Comparison of ENCODE assay signal across 1 fruit fly cellular context in genomic region chr2L:9567398-9567856, dm6.
A peak's percentile ranks its signal among the peaks of the same experiment; 100 is the strongest.
TF ChIP-seq lines count a peak whose summit lies in the region.

No protein-coding gene starts in this region.

TF ChIP-seq in whole organism, embryonic, 481 proteins besides CTCF, POLR2A, EP300 and RAD21 (continued from another document and continues in another):
- peak; percentile 91 for TF ChIP-seq CG8281 (tag; optimal IDR thresholded peaks at IDR 0.05; lab: Kevin White, UChicago)
- peak; percentile 95 for TF ChIP-seq tin (GFP tag; optimal IDR thresholded peaks at IDR 0.05; lab: Kevin White, UChicago)
- TF ChIP-seq bab2 (GFP tag; optimal IDR thresholded peaks at IDR 0.05; lab: Kevin White, UChicago): peak; percentile 79
- TF ChIP-seq Awh (GFP tag; IDR thresholded peaks at IDR 0.05; lab: Robert Waterston, UW): peak; percentile 98
- peak; percentile 89 for TF ChIP-seq psq (GFP tag; optimal IDR thresholded peaks at IDR 0.05; lab: Kevin White, UChicago)
- TF ChIP-seq insv (GFP tag; optimal IDR thresholded peaks at IDR 0.05; lab: Kevin White, UChicago): peak; percentile 7 to 87
- peak; percentile 17; the same call in 1 of the 2 replicates for TF ChIP-seq unc-4 (GFP tag; IDR thresholded peaks at IDR 0.05; lab: Robert Waterston, UW; ENCODE audit: partially characterized antibody)
- peak; percentile 99 for TF ChIP-seq schlank (tag; optimal IDR thresholded peaks at IDR 0.05; lab: Kevin White, UChicago)
- peak; percentile 94 for TF ChIP-seq CG2116 (GFP tag; optimal IDR thresholded peaks at IDR 0.05; lab: Kevin White, UChicago)
- no peak for TF ChIP-seq vnd (GFP tag; IDR thresholded peaks at IDR 0.05; lab: Robert Waterston, UW; ENCODE audit: partially characterized antibody)
- TF ChIP-seq ssp (GFP tag; IDR thresholded peaks at IDR 0.05; lab: Robert Waterston, UW): peak; percentile 75
- TF ChIP-seq tna (GFP tag; IDR thresholded peaks at IDR 0.05; lab: Robert Waterston, UW; ENCODE audit: partially characterized antibody): no peak
- TF ChIP-seq CG18599 (GFP tag; optimal IDR thresholded peaks at IDR 0.05; lab: Kevin White, UChicago): peak; percentile 98
- peak; percentile 89 for TF ChIP-seq D19A (tag; optimal IDR thresholded peaks at IDR 0.05; lab: Kevin White, UChicago)
- peak; percentile 75; the same call in 1 of the 2 replicates for TF ChIP-seq danr (GFP tag; IDR thresholded peaks at IDR 0.05; lab: Robert Waterston, UW)
- peak in 1 of 2 experiments; percentile 85 for TF ChIP-seq Hr78 (GFP tag; optimal IDR thresholded peaks at IDR 0.05; lab: Kevin White, UChicago)
- TF ChIP-seq CG15269 (tag; optimal IDR thresholded peaks at IDR 0.05; lab: Kevin White, UChicago): peak; percentile 98
- peak; percentile 95 for TF ChIP-seq grau (tag; optimal IDR thresholded peaks at IDR 0.05; lab: Kevin White, UChicago)
- peak; percentile 71 for TF ChIP-seq crol (GFP tag; IDR thresholded peaks at IDR 0.05; lab: Robert Waterston, UW)
- peak; percentile 93 for TF ChIP-seq gsb (GFP tag; IDR thresholded peaks at IDR 0.05; lab: Robert Waterston, UW)
- TF ChIP-seq CG13296 (GFP tag; optimal IDR thresholded peaks at IDR 0.05; lab: Kevin White, UChicago): peak; percentile 100
- TF ChIP-seq Atf6 (GFP tag; IDR thresholded peaks at IDR 0.05; lab: Robert Waterston, UW): peak; percentile 97
- peak; percentile 82; the same call in 1 of the 2 replicates for TF ChIP-seq CkIIα-i1 (GFP tag; IDR thresholded peaks at IDR 0.05; lab: Robert Waterston, UW)
- TF ChIP-seq CG2129 (GFP tag; IDR thresholded peaks at IDR 0.05; lab: Robert Waterston, UW; ENCODE audit: partially characterized antibody): no peak
- no peak for TF ChIP-seq Stat92E (GFP tag; optimal IDR thresholded peaks at IDR 0.05; lab: Kevin White, UChicago)
- TF ChIP-seq CG10274 (GFP tag; optimal IDR thresholded peaks at IDR 0.05; lab: Kevin White, UChicago): peak; percentile 95
- peak; percentile 82 for TF ChIP-seq HLH54F (GFP tag; optimal IDR thresholded peaks at IDR 0.05; lab: Kevin White, UChicago)
- TF ChIP-seq Hmr (GFP tag; optimal IDR thresholded peaks at IDR 0.05; lab: Kevin White, UChicago): peak; percentile 100
- TF ChIP-seq Nf-YB (GFP tag; optimal IDR thresholded peaks at IDR 0.05; lab: Kevin White, UChicago): peak; percentile 87
- peak; percentile 98 for TF ChIP-seq kni (GFP tag; optimal IDR thresholded peaks at IDR 0.05; lab: Kevin White, UChicago)
- no peak for TF ChIP-seq CG8478 (optimal IDR thresholded peaks at IDR 0.05; lab: Kevin White, UChicago)
- peak; percentile 87 for TF ChIP-seq CG4730 (GFP tag; IDR thresholded peaks at IDR 0.05; lab: Robert Waterston, UW)
- peak; percentile 98 for TF ChIP-seq CG10147 (GFP tag; optimal IDR thresholded peaks at IDR 0.05; lab: Kevin White, UChicago)
- TF ChIP-seq CG30431 (GFP tag; optimal IDR thresholded peaks at IDR 0.05; lab: Kevin White, UChicago): peak; percentile 90
- peak; percentile 95 for TF ChIP-seq HLH3B (GFP tag; IDR thresholded peaks at IDR 0.05; lab: Robert Waterston, UW)
- TF ChIP-seq CG11456 (GFP tag; IDR thresholded peaks at IDR 0.05; lab: Robert Waterston, UW): peak; percentile 98
- TF ChIP-seq CG7928 (GFP tag; optimal IDR thresholded peaks at IDR 0.05; lab: Kevin White, UChicago): peak; percentile 80
- TF ChIP-seq pho (GFP tag; optimal IDR thresholded peaks at IDR 0.05; lab: Kevin White, UChicago): peak; percentile 90
- TF ChIP-seq CG11504 (tag; optimal IDR thresholded peaks at IDR 0.05; lab: Kevin White, UChicago): peak; percentile 95
- peak; percentile 96 for TF ChIP-seq CG9727 (GFP tag; optimal IDR thresholded peaks at IDR 0.05; lab: Kevin White, UChicago)
- TF ChIP-seq CG5245 (GFP tag; optimal IDR thresholded peaks at IDR 0.05; lab: Kevin White, UChicago): peak; percentile 96
- peak; percentile 90 for TF ChIP-seq CG12942 (GFP tag; optimal IDR thresholded peaks at IDR 0.05; lab: Kevin White, UChicago)
- no peak for TF ChIP-seq hth (optimal IDR thresholded peaks at IDR 0.05; lab: Kevin White, UChicago)
- TF ChIP-seq CG7271 (tag; optimal IDR thresholded peaks at IDR 0.05; lab: Kevin White, UChicago): peak; percentile 97
- peak; percentile 72; the same call in 1 of the 2 replicates for TF ChIP-seq Poxn (GFP tag; IDR thresholded peaks at IDR 0.05; lab: Robert Waterston, UW)
- peak; percentile 90 for TF ChIP-seq CG9876 (GFP tag; optimal IDR thresholded peaks at IDR 0.05; lab: Kevin White, UChicago)
- TF ChIP-seq eve (GFP tag; optimal IDR thresholded peaks at IDR 0.05; lab: Kevin White, UChicago): peak in 1 of 2 experiments; percentile 72
- TF ChIP-seq sens (GFP tag; lab: Kevin White, UChicago): peak; percentile 99
- TF ChIP-seq CG10366 (GFP tag; IDR thresholded peaks at IDR 0.05; lab: Robert Waterston, UW): peak; percentile 93
- TF ChIP-seq crc (GFP tag; optimal IDR thresholded peaks at IDR 0.05; lab: Kevin White, UChicago): peak; percentile 96
- peak; percentile 93 for TF ChIP-seq slp2 (GFP tag; optimal IDR thresholded peaks at IDR 0.05; lab: Kevin White, UChicago)
- TF ChIP-seq CG10654 (GFP tag; optimal IDR thresholded peaks at IDR 0.05; lab: Kevin White, UChicago): peak; percentile 96
- peak; percentile 95 for TF ChIP-seq Hsf (GFP tag; optimal IDR thresholded peaks at IDR 0.05; lab: Kevin White, UChicago)
- TF ChIP-seq E2f1 (GFP tag; IDR thresholded peaks at IDR 0.05; lab: Robert Waterston, UW): peak; percentile 95
- peak; percentile 88 for TF ChIP-seq GATAe (GFP tag; conservative IDR thresholded peaks at IDR 0.05; lab: Robert Waterston, UW)
- TF ChIP-seq stwl (tag; optimal IDR thresholded peaks at IDR 0.05; lab: Kevin White, UChicago): peak; percentile 69
- TF ChIP-seq CG1832 (GFP tag; optimal IDR thresholded peaks at IDR 0.05; lab: Kevin White, UChicago): no peak
- peak; percentile 91 for TF ChIP-seq dati (GFP tag; IDR thresholded peaks at IDR 0.05; lab: Robert Waterston, UW)
- TF ChIP-seq Tbp (GFP tag; optimal IDR thresholded peaks at IDR 0.05; lab: Kevin White, UChicago): no peak
- peak; percentile 89 for TF ChIP-seq CG13424 (tag; optimal IDR thresholded peaks at IDR 0.05; lab: Kevin White, UChicago)
- TF ChIP-seq Xrp1 (GFP tag; IDR thresholded peaks at IDR 0.05; lab: Robert Waterston, UW): peak; percentile 65; the same call in 1 of the 2 replicates
- TF ChIP-seq CG9817 (tag; optimal IDR thresholded peaks at IDR 0.05; lab: Kevin White, UChicago): peak; percentile 97
- TF ChIP-seq CG13123 (GFP tag; optimal IDR thresholded peaks at IDR 0.05; lab: Kevin White, UChicago): peak; percentile 94
- TF ChIP-seq CHES-1-like (GFP tag; optimal IDR thresholded peaks at IDR 0.05; lab: Kevin White, UChicago): peak; percentile 97
- peak; percentile 91 for TF ChIP-seq CG16863 (GFP tag; optimal IDR thresholded peaks at IDR 0.05; lab: Kevin White, UChicago)
- TF ChIP-seq D19B (GFP tag; optimal IDR thresholded peaks at IDR 0.05; lab: Kevin White, UChicago): peak; percentile 94
- no peak for TF ChIP-seq prd (optimal IDR thresholded peaks at IDR 0.05; lab: Kevin White, UChicago)
- peak; percentile 72 for TF ChIP-seq prd (GFP tag; IDR thresholded peaks at IDR 0.05; lab: Robert Waterston, UW)
- peak; percentile 97 for TF ChIP-seq Side (GFP tag; optimal IDR thresholded peaks at IDR 0.05; lab: Kevin White, UChicago)
- TF ChIP-seq cwo (GFP tag; optimal IDR thresholded peaks at IDR 0.05; lab: Kevin White, UChicago): peak; percentile 94
- peak; percentile 33; the same call in 1 of the 3 replicates for TF ChIP-seq CG11093 (GFP tag; IDR thresholded peaks at IDR 0.05; lab: Robert Waterston, UW)
- TF ChIP-seq btn (GFP tag; optimal IDR thresholded peaks at IDR 0.05; lab: Kevin White, UChicago): peak; percentile 95
- TF ChIP-seq CG18476 (GFP tag; optimal IDR thresholded peaks at IDR 0.05; lab: Kevin White, UChicago): peak; percentile 88
- TF ChIP-seq HLHmδ (GFP tag; optimal IDR thresholded peaks at IDR 0.05; lab: Kevin White, UChicago): peak; percentile 96
- TF ChIP-seq Nf-YC (tag; optimal IDR thresholded peaks at IDR 0.05; lab: Kevin White, UChicago): peak; percentile 88
- peak; percentile 100 for TF ChIP-seq Med (GFP tag; lab: Kevin White, UChicago)
- peak; percentile 98 for TF ChIP-seq CG17328 (GFP tag; IDR thresholded peaks at IDR 0.05; lab: Robert Waterston, UW)
- TF ChIP-seq ATbp (GFP tag; optimal IDR thresholded peaks at IDR 0.05; lab: Kevin White, UChicago): peak; percentile 100
- TF ChIP-seq otp (GFP tag; IDR thresholded peaks at IDR 0.05; lab: Robert Waterston, UW): peak; percentile 99
- peak; percentile 96 for TF ChIP-seq Mad (GFP tag; optimal IDR thresholded peaks at IDR 0.05; lab: Kevin White, UChicago)
- TF ChIP-seq CG16779 (GFP tag; IDR thresholded peaks at IDR 0.05; lab: Robert Waterston, UW): peak; percentile 97
- TF ChIP-seq esg (GFP tag; conservative IDR thresholded peaks at IDR 0.05; lab: Robert Waterston, UW): peak; percentile 64
- peak; percentile 86 for TF ChIP-seq jing (GFP tag; optimal IDR thresholded peaks at IDR 0.05; lab: Kevin White, UChicago)
- TF ChIP-seq CG9215 (GFP tag; IDR thresholded peaks at IDR 0.05; lab: Robert Waterston, UW): peak; percentile 65
- TF ChIP-seq yki (optimal IDR thresholded peaks at IDR 0.05; lab: Kevin White, UChicago): no peak
- peak; percentile 97 for TF ChIP-seq kah (GFP tag; optimal IDR thresholded peaks at IDR 0.05; lab: Kevin White, UChicago)
- peak; percentile 87 for TF ChIP-seq twi (tag; optimal IDR thresholded peaks at IDR 0.05; lab: Kevin White, UChicago)
- TF ChIP-seq CG3065 (GFP tag; optimal IDR thresholded peaks at IDR 0.05; lab: Kevin White, UChicago): peak; percentile 94
- TF ChIP-seq CG10431 (GFP tag; optimal IDR thresholded peaks at IDR 0.05; lab: Kevin White, UChicago): peak; percentile 99
- peak; percentile 90 for TF ChIP-seq Bdp1 (GFP tag; optimal IDR thresholded peaks at IDR 0.05; lab: Kevin White, UChicago)
- TF ChIP-seq CG8359 (GFP tag; optimal IDR thresholded peaks at IDR 0.05; lab: Kevin White, UChicago; ENCODE audit: borderline replicate concordance): peak; percentile 94
- TF ChIP-seq CG9609 (GFP tag; optimal IDR thresholded peaks at IDR 0.05; lab: Kevin White, UChicago): peak; percentile 88
- no peak for TF ChIP-seq CG42726 (GFP tag; IDR thresholded peaks at IDR 0.05; lab: Robert Waterston, UW; ENCODE audit: partially characterized antibody)
- TF ChIP-seq CG6254 (GFP tag; optimal IDR thresholded peaks at IDR 0.05; lab: Kevin White, UChicago): peak; percentile 96
- peak; percentile 99 for TF ChIP-seq CG4707 (GFP tag; optimal IDR thresholded peaks at IDR 0.05; lab: Kevin White, UChicago)
- peak; percentile 93 for TF ChIP-seq CoRest (tag; optimal IDR thresholded peaks at IDR 0.05; lab: Kevin White, UChicago)
- TF ChIP-seq chif (GFP tag; optimal IDR thresholded peaks at IDR 0.05; lab: Kevin White, UChicago): peak; percentile 85 to 94
- TF ChIP-seq CG4424 (GFP tag; optimal IDR thresholded peaks at IDR 0.05; lab: Kevin White, UChicago): peak; percentile 97
- TF ChIP-seq CG2889 (GFP tag; IDR thresholded peaks at IDR 0.05; lab: Robert Waterston, UW): peak; percentile 63; the same call in 2 of the 3 replicates
- TF ChIP-seq fu2 (GFP tag; optimal IDR thresholded peaks at IDR 0.05; lab: Kevin White, UChicago): peak; percentile 84
- TF ChIP-seq pb (GFP tag; optimal IDR thresholded peaks at IDR 0.05; lab: Kevin White, UChicago): peak; percentile 96
- peak; percentile 88 for TF ChIP-seq Atf3 (GFP tag; optimal IDR thresholded peaks at IDR 0.05; lab: Kevin White, UChicago)
- TF ChIP-seq CG32772 (GFP tag; IDR thresholded peaks at IDR 0.05; lab: Robert Waterston, UW): peak; percentile 89
- TF ChIP-seq Neu2 (GFP tag; optimal IDR thresholded peaks at IDR 0.05; lab: Kevin White, UChicago; ENCODE audit: borderline replicate concordance): no peak
- TF ChIP-seq zfh2 (GFP tag; optimal IDR thresholded peaks at IDR 0.05; lab: Kevin White, UChicago): peak; percentile 83
- TF ChIP-seq Lhr (GFP tag; optimal IDR thresholded peaks at IDR 0.05; lab: Kevin White, UChicago): peak; percentile 97
- peak; percentile 97 for TF ChIP-seq CG11398 (GFP tag; optimal IDR thresholded peaks at IDR 0.05; lab: Kevin White, UChicago)
- peak; percentile 91 for TF ChIP-seq lilli (GFP tag; optimal IDR thresholded peaks at IDR 0.05; lab: Kevin White, UChicago)
- TF ChIP-seq ci (GFP tag; IDR thresholded peaks at IDR 0.05; lab: Robert Waterston, UW): peak; percentile 100
- TF ChIP-seq tap (tag; optimal IDR thresholded peaks at IDR 0.05; lab: Kevin White, UChicago): peak; percentile 94
- TF ChIP-seq CG17829 (tag; optimal IDR thresholded peaks at IDR 0.05; lab: Kevin White, UChicago): peak; percentile 94
- peak; percentile 45; the same call in 1 of the 3 replicates for TF ChIP-seq CG34224 (GFP tag; IDR thresholded peaks at IDR 0.05; lab: Robert Waterston, UW; ENCODE audit: partially characterized antibody)
- peak; percentile 15; the same call in 1 of the 2 replicates for TF ChIP-seq Scr (GFP tag; IDR thresholded peaks at IDR 0.05; lab: Robert Waterston, UW; ENCODE audit: partially characterized antibody)
- TF ChIP-seq da (GFP tag; optimal IDR thresholded peaks at IDR 0.05; lab: Kevin White, UChicago): peak; percentile 92
- TF ChIP-seq maf-S (GFP tag; optimal IDR thresholded peaks at IDR 0.05; lab: Kevin White, UChicago): peak; percentile 93
- peak; percentile 95 for TF ChIP-seq zfh1 (GFP tag; IDR thresholded peaks at IDR 0.05; lab: Robert Waterston, UW)
- TF ChIP-seq lov (optimal IDR thresholded peaks at IDR 0.05; lab: Kevin White, UChicago): no peak
- peak; percentile 97 for TF ChIP-seq lov (GFP tag; IDR thresholded peaks at IDR 0.05; lab: Robert Waterston, UW)
- TF ChIP-seq CG31388 (GFP tag; optimal IDR thresholded peaks at IDR 0.05; lab: Kevin White, UChicago): peak; percentile 81
- TF ChIP-seq croc (GFP tag; conservative IDR thresholded peaks at IDR 0.05; lab: Robert Waterston, UW): peak; percentile 57; the same call in 2 of the 3 replicates
- TF ChIP-seq CG3281 (GFP tag; optimal IDR thresholded peaks at IDR 0.05; lab: Kevin White, UChicago): peak; percentile 99
- TF ChIP-seq Dp (GFP tag; optimal IDR thresholded peaks at IDR 0.05; lab: Kevin White, UChicago): peak; percentile 70
- peak; percentile 65; the same call in 3 of the 4 replicates for TF ChIP-seq Gug (GFP tag; IDR thresholded peaks at IDR 0.05; lab: Robert Waterston, UW)
- peak; percentile 68 for TF ChIP-seq Ravus (GFP tag; IDR thresholded peaks at IDR 0.05; lab: Robert Waterston, UW)
- TF ChIP-seq gce (GFP tag; IDR thresholded peaks at IDR 0.05; lab: Robert Waterston, UW): peak; percentile 98
- peak; percentile 89 for TF ChIP-seq ac (GFP tag; optimal IDR thresholded peaks at IDR 0.05; lab: Kevin White, UChicago)
- peak; percentile 91 for TF ChIP-seq sima (GFP tag; optimal IDR thresholded peaks at IDR 0.05; lab: Kevin White, UChicago)
- TF ChIP-seq CG43689 (GFP tag; IDR thresholded peaks at IDR 0.05; lab: Robert Waterston, UW): peak; percentile 96
- peak; percentile 89 for TF ChIP-seq Ptx1 (GFP tag; IDR thresholded peaks at IDR 0.05; lab: Robert Waterston, UW)
